Worm (Caenorhabditis elegans) whole organism, L2 larva: Measurements from ENCODE around the gene dpy-6.

Experiments
- F13H6.1 ChIP-seq: sonication (generic microtip); optimal IDR thresholded peaks from 2 replicates; lab custom pipeline; 2016; ENCODE audit warnings: missing genetic modification characterization, missing compliant biosample characterization
- Y55F3AM.14 ChIP-seq: fragments of 200-800 bp; sonication (Bioruptor generic); optimal IDR thresholded peaks from 2 replicates; lab custom pipeline; 2018; ENCODE audit warnings: mild to moderate bottlenecking, missing genetic modification characterization, missing compliant biosample characterization
- aly-2 ChIP-seq: fragments of 150-350 bp; optimal IDR thresholded peaks from 2 replicates; lab custom pipeline; 2014; ENCODE audit warnings: missing biosample characterization, missing genetic modification characterization
- blmp-1 ChIP-seq: sonication (generic microtip); optimal IDR thresholded peaks from 2 replicates; lab custom pipeline; 2017; ENCODE audit warnings: missing genetic modification characterization, mild to moderate bottlenecking, missing compliant biosample characterization, antibody characterized with exemption, moderate library complexity; ENCODE audit not compliant: insufficient read depth
- ceh-82 ChIP-seq: fragments of 150-350 bp; optimal IDR thresholded peaks from 2 replicates; lab custom pipeline; 2014; ENCODE audit warnings: missing biosample characterization, missing genetic modification characterization
- lin-11 ChIP-seq: fragments of 150-350 bp; sonication (generic microtip); optimal IDR thresholded peaks from 2 replicates; lab custom pipeline; 2014; ENCODE audit warnings: missing biosample characterization, missing genetic modification characterization, inconsistent platforms, mixed read lengths
- mdl-1 ChIP-seq, 2 experiments: fragments of 150-350 bp in 1 of 2; sonication (generic microtip) in 1 of 2; optimal IDR thresholded peaks; 2 replicates each; lab custom pipeline; 2017; ENCODE audit warnings: missing biosample characterization in 2 of 2, missing genetic modification characterization in 2 of 2
- nhr-11 ChIP-seq: fragments of 150-350 bp; optimal IDR thresholded peaks from 2 replicates; lab custom pipeline; 2014; ENCODE audit warnings: missing biosample characterization, missing genetic modification characterization
- nhr-12 ChIP-seq: fragments of 150-350 bp; optimal IDR thresholded peaks from 2 replicates; lab custom pipeline; 2014; ENCODE audit warnings: missing biosample characterization, missing genetic modification characterization
- nhr-21 ChIP-seq: fragments of 150-350 bp; optimal IDR thresholded peaks from 2 replicates; lab custom pipeline; 2014; ENCODE audit warnings: missing biosample characterization, missing genetic modification characterization
- nhr-25 ChIP-seq: fragments of 150-350 bp; sonication (generic microtip); optimal IDR thresholded peaks from 3 replicates; lab custom pipeline; 2014; ENCODE audit warnings: missing biosample characterization, missing genetic modification characterization
- nhr-6 ChIP-seq: fragments of 150-350 bp; optimal IDR thresholded peaks from 2 replicates; lab custom pipeline; 2014; ENCODE audit warnings: missing biosample characterization, missing genetic modification characterization
- zag-1 ChIP-seq: fragments of 150-350 bp; optimal IDR thresholded peaks from 2 replicates; lab custom pipeline; 2014; ENCODE audit warnings: missing biosample characterization, missing genetic modification characterization
- ztf-1 ChIP-seq: fragments of 200-800 bp; sonication (Bioruptor generic); conservative IDR thresholded peaks from 2 replicates; pipeline ENCODE4 v1.3.6; 2022; ENCODE audit warnings: missing genetic modification characterization, missing compliant biosample characterization

DNA sequence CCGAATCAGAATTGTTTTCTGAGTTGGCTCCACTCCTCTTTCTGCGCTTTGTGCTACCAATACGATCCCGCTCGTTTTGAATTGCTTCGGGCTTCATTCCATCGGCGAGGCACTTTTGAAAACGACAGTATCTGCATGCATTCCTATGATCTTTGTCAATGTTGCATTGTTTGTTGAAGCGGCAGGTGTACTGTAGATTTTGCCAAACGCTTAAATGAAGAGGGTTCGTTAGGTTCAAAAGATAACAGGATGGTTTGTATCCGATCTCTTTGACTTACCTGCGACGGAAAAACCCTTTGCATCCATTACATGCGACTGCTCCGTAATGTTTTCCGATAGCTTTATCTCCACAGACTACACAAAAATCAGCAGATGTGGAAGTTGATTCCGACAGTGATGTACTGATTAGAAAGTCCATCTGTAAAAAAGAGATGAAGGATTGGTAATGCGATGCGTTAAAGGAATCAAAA, 20.4 kb upstream of the dpy-6 start, which contains the start of gene nhr-14:
- TF ChIP-seq F13H6.1 (tag; lab: Kevin White, UChicago) = no peak
- TF ChIP-seq lin-11 (tag; lab: Kevin White, UChicago) = no peak
- no peak for TF ChIP-seq nhr-11 (tag; lab: Kevin White, UChicago)
- no peak for TF ChIP-seq zag-1 (tag; lab: Kevin White, UChicago)
- TF ChIP-seq ztf-1 (GFP tag; lab: Robert Waterston, UW) = no peak
- TF ChIP-seq nhr-12 (tag; lab: Kevin White, UChicago) = no peak
- no peak for TF ChIP-seq mdl-1 (tag; optimal IDR thresholded peaks at IDR 0.05; lab: Kevin White, UChicago)
- TF ChIP-seq ceh-82 (tag; lab: Kevin White, UChicago) = no peak
- TF ChIP-seq Y55F3AM.14 = no peak
- no peak for TF ChIP-seq nhr-25 (tag; lab: Kevin White, UChicago)
- no peak for TF ChIP-seq aly-2 (tag; lab: Kevin White, UChicago)
- no peak for TF ChIP-seq nhr-21
- TF ChIP-seq blmp-1 (tag; lab: Kevin White, UChicago) = no peak
- TF ChIP-seq nhr-6 = no peak
